Fruit fly (Drosophila melanogaster) Kc167 (cell line): Measurements from ENCODE around the gene CG32176.

ENCODE experiments used
- Myc ChIP-seq: fragments of >200 bp; optimal IDR thresholded peaks from 2 replicates; lab custom pipeline; 2017; ENCODE audit warnings: missing external identifiers
- Sin3A ChIP-seq: fragments of >200 bp; optimal IDR thresholded peaks from 2 replicates; lab custom pipeline; 2018; ENCODE audit warnings: missing external identifiers
- h ChIP-seq: fragments of >200 bp; optimal IDR thresholded peaks from 3 replicates; lab custom pipeline; 2018; ENCODE audit warnings: missing external identifiers
- insv ChIP-seq: fragments of >200 bp; optimal IDR thresholded peaks from 3 replicates; lab custom pipeline; 2018; ENCODE audit warnings: missing external identifiers
- psq ChIP-seq: fragments of >200 bp; optimal IDR thresholded peaks from 2 replicates; lab custom pipeline; 2017; ENCODE audit warnings: missing external identifiers
- ttk ChIP-seq: sonication (Bioruptor generic); optimal IDR thresholded peaks from 2 replicates; lab custom pipeline; 2017; ENCODE audit warnings: missing external identifiers

CG32176 gene

dm6 chr3L:17428779-17429178 lies 4.9 kb upstream of the CG32176 start, which contains the start of gene Gorab:
Gorab (minus strand) TSS chr3L:17428836.
- TF ChIP-seq ttk (lab: Kevin White, UChicago) (no peak), insv (lab: Kevin White, UChicago) (no peak), psq (lab: Kevin White, UChicago) (no peak), Myc (no peak), Sin3A (no peak), h (lab: Kevin White, UChicago) (no peak)

- no peak for TF ChIP-seq Sin3A
- no peak for TF ChIP-seq ttk (lab: Kevin White, UChicago)
- TF ChIP-seq psq (lab: Kevin White, UChicago) = no peak
- no peak for TF ChIP-seq h (lab: Kevin White, UChicago)
- TF ChIP-seq Myc = no peak
- no peak for TF ChIP-seq insv (lab: Kevin White, UChicago)
These were observed 3.3 kb upstream of the CG32176 start for dm6 chr3L:17430390-17430789.

- TF ChIP-seq h (lab: Kevin White, UChicago) (no peak), ttk (lab: Kevin White, UChicago) (no peak), psq (lab: Kevin White, UChicago) (no peak), Sin3A (no peak), insv (lab: Kevin White, UChicago) (no peak), Myc (no peak)
These were observed 2.6 kb upstream of the CG32176 start for dm6 chr3L:17430957-17431585.

dm6 chr3L:17432947-17433346 lies 721 bp upstream of the CG32176 start, which contains the start of gene frc:
frc (minus strand) TSS chr3L:17433190.
- TF ChIP-seq h (lab: Kevin White, UChicago) = no peak
- no peak for TF ChIP-seq psq (lab: Kevin White, UChicago)

- no peak for TF ChIP-seq insv (lab: Kevin White, UChicago)
- TF ChIP-seq ttk (lab: Kevin White, UChicago) = no peak
- no peak for TF ChIP-seq h (lab: Kevin White, UChicago)
- TF ChIP-seq Myc = no peak
- no peak for TF ChIP-seq Sin3A
- no peak for TF ChIP-seq psq (lab: Kevin White, UChicago)
These were observed 2.7 kb downstream of the CG32176 start, which contains the start of gene CG12229 for dm6 chr3L:17436331-17436730. CG12229 (minus strand) TSS chr3L:17436431.

dm6 chr3L:17438872-17439495 lies 5.3 kb downstream of the CG32176 start, which contains the start of gene CG18265:
CG18265 (plus strand) TSS chr3L:17439401.
- no peak for TF ChIP-seq Sin3A
- no peak for TF ChIP-seq insv (lab: Kevin White, UChicago)
- no peak for TF ChIP-seq Myc
- no peak for TF ChIP-seq h (lab: Kevin White, UChicago)
- TF ChIP-seq psq (lab: Kevin White, UChicago) = no peak
- no peak for TF ChIP-seq ttk (lab: Kevin White, UChicago)

- TF ChIP-seq Myc (no peak), h (lab: Kevin White, UChicago) (no peak), psq (lab: Kevin White, UChicago) (no peak), Sin3A (no peak), insv (lab: Kevin White, UChicago) (no peak), ttk (lab: Kevin White, UChicago) (no peak)
These were observed 7.9 kb downstream of the CG32176 start for dm6 chr3L:17441602-17442001.

- TF ChIP-seq insv (lab: Kevin White, UChicago) (no peak), ttk (lab: Kevin White, UChicago) (no peak), h (lab: Kevin White, UChicago) (no peak), Sin3A (no peak)
These were observed 10.9 kb downstream of the CG32176 start for dm6 chr3L:17444569-17444968.

- no peak for TF ChIP-seq ttk (lab: Kevin White, UChicago)
- TF ChIP-seq Myc = no peak
- TF ChIP-seq insv (lab: Kevin White, UChicago) = no peak
- TF ChIP-seq psq (lab: Kevin White, UChicago) = no peak
- TF ChIP-seq h (lab: Kevin White, UChicago) = no peak
- TF ChIP-seq Sin3A = no peak
These were observed 12.2 kb downstream of the CG32176 start for dm6 chr3L:17445629-17446431.

- no peak for TF ChIP-seq Myc
These were observed 14.2 kb downstream of the CG32176 start for dm6 chr3L:17447881-17448280.

- no peak for TF ChIP-seq Myc
- no peak for TF ChIP-seq Sin3A
- TF ChIP-seq insv (lab: Kevin White, UChicago) = no peak
These were observed 24.1 kb downstream of the CG32176 start for dm6 chr3L:17457695-17458242.

- TF ChIP-seq h (lab: Kevin White, UChicago) (no peak), Sin3A (no peak), Myc (no peak), psq (lab: Kevin White, UChicago) (no peak), insv (lab: Kevin White, UChicago) (no peak), ttk (lab: Kevin White, UChicago) (no peak)
These were observed 25.3 kb downstream of the CG32176 start for dm6 chr3L:17458856-17459518.
